Worm (Caenorhabditis elegans): ENCODE data around the gene zipt-2.3.

ce11 chrII:13751030-13751429 is 35.4 kb upstream of the zipt-2.3 start:
- no peak for TF ChIP-seq hnd-1 (tag; optimal IDR thresholded peaks at IDR 0.05)
- TF ChIP-seq ceh-13 (GFP tag; optimal IDR thresholded peaks at IDR 0.05) = no peak
- no peak for TF ChIP-seq ets-7 (tag; optimal IDR thresholded peaks at IDR 0.05)
- no peak for TF ChIP-seq ama-1 (optimal IDR thresholded peaks at IDR 0.05)
- TF ChIP-seq hmbx-1 (tag; optimal IDR thresholded peaks at IDR 0.05) = no peak
- no peak for TF ChIP-seq hmg-4 (GFP tag; optimal IDR thresholded peaks at IDR 0.05)
- no peak for TF ChIP-seq tbx-37 (GFP tag; conservative IDR thresholded peaks at IDR 0.05)
- no peak for TF ChIP-seq flt-1 (GFP tag; IDR thresholded peaks at IDR 0.05)
- TF ChIP-seq pes-1 (GFP tag; IDR thresholded peaks at IDR 0.05) = no peak
- no peak for TF ChIP-seq tra-4 (tag; optimal IDR thresholded peaks at IDR 0.05)
- TF ChIP-seq scrt-1 (GFP tag; IDR thresholded peaks at IDR 0.05) = no peak
- TF ChIP-seq B0310.2 (tag; optimal IDR thresholded peaks at IDR 0.05) = no peak
- TF ChIP-seq sea-1 (GFP tag; conservative IDR thresholded peaks at IDR 0.05) = no peak

Measured in whole organism, early embryonic.